Worm (Caenorhabditis elegans) whole organism, young adult: Measurements from ENCODE around the gene Y61A9LA.4.

ENCODE experiments used
- F52B5.7 ChIP-seq: sonication (generic microtip); optimal IDR thresholded peaks from 2 replicates; lab custom pipeline; 2016; ENCODE audit warnings: mild to moderate bottlenecking, missing genetic modification characterization, missing compliant biosample characterization
- K12H6.12 ChIP-seq: fragments of 200-800 bp; sonication (Bioruptor generic); optimal IDR thresholded peaks from 2 replicates; lab custom pipeline; 2018; ENCODE audit warnings: mild to moderate bottlenecking, missing genetic modification characterization, missing compliant biosample characterization
- athp-1 ChIP-seq: sonication (generic microtip); optimal IDR thresholded peaks from 2 replicates; lab custom pipeline; 2017; ENCODE audit warnings: mild to moderate bottlenecking, missing genetic modification characterization, missing compliant biosample characterization
- cebp-1 ChIP-seq, 2 experiments: fragments of 200-800 bp in 1 of 2; sonication (Bioruptor generic) in 1 of 2; sonication (generic microtip) in 1 of 2; IDR thresholded peaks in 1 of 2; optimal IDR thresholded peaks in 1 of 2; 2 replicates each; pipeline versions ENCODE4 v1.3.6 to Lab custom; 2017 to 2022; ENCODE audit warnings: missing compliant biosample characterization in 2 of 2, missing genetic modification characterization in 2 of 2, mild to moderate bottlenecking in 1 of 2, missing genetic modification reagents in 1 of 2, moderate library complexity in 1 of 2
- snpc-1.1 ChIP-seq: sonication (generic microtip); optimal IDR thresholded peaks from 2 replicates; lab custom pipeline; 2017; ENCODE audit warnings: missing genetic modification characterization, mild to moderate bottlenecking, missing compliant biosample characterization, antibody characterized with exemption, moderate library complexity, missing genotype, missing genetic modification reagents; ENCODE audit not compliant: insufficient read depth
- tlf-1 ChIP-seq: fragments of 200-800 bp; sonication (Bioruptor generic); optimal IDR thresholded peaks from 2 replicates; lab custom pipeline; 2018; ENCODE audit warnings: mild to moderate bottlenecking, missing genetic modification characterization, missing compliant biosample characterization
- unc-62 ChIP-seq: fragments of 150-350 bp; optimal IDR thresholded peaks from 2 replicates; lab custom pipeline; 2014; ENCODE audit warnings: missing biosample characterization, missing genetic modification reagents, missing genetic modification characterization

ce11 chrV:4571997-4572396 lies 11.5 kb downstream of the Y61A9LA.4 start:
- TF ChIP-seq snpc-1.1 (no peak), tlf-1 (GFP tag; lab: Kevin White, UChicago) (no peak), unc-62 (GFP tag; lab: Kevin White, UChicago) (no peak), athp-1 (tag; lab: Kevin White, UChicago) (no peak), cebp-1 (GFP tag; IDR thresholded peaks at IDR 0.05; lab: Robert Waterston, UW) (no peak), cebp-1 (tag; optimal IDR thresholded peaks at IDR 0.05; lab: Kevin White, UChicago) (no peak), F52B5.7 (no peak), K12H6.12 (tag; lab: Kevin White, UChicago) (no peak)
